Worm (Caenorhabditis elegans): Measurements from ENCODE around the gene F09E10.1.

F09E10.1 gene

ce11 chrX:1502490-1502889 lies at the start of gene F09E10.1:
F09E10.1 (plus strand) TSS chrX:1502790.
- TF ChIP-seq dao-5 (tag; optimal IDR thresholded peaks at IDR 0.05): no peak
- no peak for TF ChIP-seq W03F9.2 (tag; optimal IDR thresholded peaks at IDR 0.05)
- TF ChIP-seq him-1 (tag; optimal IDR thresholded peaks at IDR 0.05): no peak

ce11 chrX:1453770-1454169 lies 48.8 kb upstream of the F09E10.1 start, which contains the start of gene cebp-1:
cebp-1 (minus strand) TSS chrX:1453868.
- TF ChIP-seq W03F9.2 (tag; optimal IDR thresholded peaks at IDR 0.05) (peak; percentile 39), dao-5 (tag; optimal IDR thresholded peaks at IDR 0.05) (no peak), him-1 (tag; optimal IDR thresholded peaks at IDR 0.05) (no peak)

DNA sequence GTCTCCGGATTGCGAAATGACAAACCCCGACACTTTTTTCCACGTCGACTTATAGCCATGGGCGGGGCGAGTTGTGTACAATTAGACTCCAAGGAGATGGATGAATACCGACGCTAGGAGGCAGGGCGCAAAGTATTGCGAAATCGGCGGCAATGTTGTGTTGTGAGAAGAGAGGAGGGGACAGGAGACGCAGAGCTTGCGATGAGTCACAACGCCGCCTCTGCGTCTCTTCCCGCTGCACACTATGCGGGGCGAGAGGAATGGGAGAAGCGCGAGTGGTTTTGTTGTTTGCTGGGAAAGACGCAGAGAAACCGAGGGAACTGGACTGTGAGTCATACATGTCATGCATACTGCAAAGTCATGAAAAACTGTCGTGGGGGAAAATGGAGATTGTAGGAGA lies 48.2 kb upstream of the F09E10.1 start:
- TF ChIP-seq him-1 (tag; optimal IDR thresholded peaks at IDR 0.05) (peak; percentile 56), dao-5 (tag; optimal IDR thresholded peaks at IDR 0.05) (peak; percentile 11), W03F9.2 (tag; optimal IDR thresholded peaks at IDR 0.05) (peak; percentile 30)

DNA sequence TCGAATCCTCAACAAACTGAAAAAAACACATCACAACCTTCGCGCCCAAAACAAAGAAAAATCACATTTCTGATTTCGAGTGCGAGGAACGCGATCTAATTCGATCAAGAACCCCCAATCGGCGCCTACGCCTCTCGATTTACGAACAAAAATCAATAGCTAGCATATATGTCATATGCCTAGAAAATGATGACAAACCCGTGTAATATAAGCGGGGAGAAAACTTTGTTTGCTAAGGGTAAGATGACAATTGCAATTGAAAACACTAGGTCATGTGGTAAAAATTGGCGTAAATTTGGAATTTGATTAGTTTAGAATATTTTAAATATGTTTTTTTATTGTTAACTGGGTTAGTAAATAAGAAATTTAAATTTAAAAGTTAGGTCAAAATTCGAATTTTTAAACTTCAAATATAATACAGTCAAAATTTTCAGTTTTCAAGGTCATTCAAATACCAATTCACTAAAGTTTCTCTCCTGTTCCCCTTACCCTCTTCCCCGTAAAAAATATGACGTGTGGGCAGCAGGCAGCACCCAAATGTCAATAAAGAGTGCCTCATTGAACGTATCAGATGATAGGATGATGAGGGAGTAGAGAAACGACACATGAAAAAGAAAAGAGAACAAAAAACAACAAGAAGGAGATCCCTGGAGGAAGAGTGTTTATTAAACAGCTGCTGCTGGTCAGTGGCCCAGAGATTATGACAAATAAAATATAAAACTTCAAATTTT lies 46.1 kb upstream of the F09E10.1 start:
- TF ChIP-seq him-1 (tag; optimal IDR thresholded peaks at IDR 0.05): no peak
- TF ChIP-seq W03F9.2 (tag; optimal IDR thresholded peaks at IDR 0.05): peak; percentile 27

DNA sequence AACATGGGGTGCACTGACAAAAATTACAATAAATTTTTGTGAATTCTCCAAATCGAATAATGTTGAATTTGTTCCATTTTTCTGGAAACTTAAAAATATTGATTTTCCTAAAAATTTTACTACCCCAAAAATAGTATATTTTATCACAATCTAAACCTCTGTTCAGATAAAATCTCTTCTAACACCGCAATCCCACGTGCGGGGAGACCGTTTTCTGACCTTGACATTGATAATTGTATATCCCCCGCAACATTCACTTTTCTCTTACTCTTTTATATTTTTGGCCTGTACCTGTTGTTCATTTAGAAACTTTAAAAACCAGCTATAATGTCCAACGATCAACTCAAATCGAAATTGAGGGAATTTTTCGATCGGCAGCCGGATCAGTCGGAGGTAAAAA lies 43.8 kb upstream of the F09E10.1 start, which contains the start of gene D1005.2:
D1005.2 (plus strand) TSS at position 230 of the 400 bp plus-strand sequence.
- no peak for TF ChIP-seq W03F9.2 (tag; optimal IDR thresholded peaks at IDR 0.05)
- no peak for TF ChIP-seq him-1 (tag; optimal IDR thresholded peaks at IDR 0.05)
- no peak for TF ChIP-seq dao-5 (tag; optimal IDR thresholded peaks at IDR 0.05)

DNA sequence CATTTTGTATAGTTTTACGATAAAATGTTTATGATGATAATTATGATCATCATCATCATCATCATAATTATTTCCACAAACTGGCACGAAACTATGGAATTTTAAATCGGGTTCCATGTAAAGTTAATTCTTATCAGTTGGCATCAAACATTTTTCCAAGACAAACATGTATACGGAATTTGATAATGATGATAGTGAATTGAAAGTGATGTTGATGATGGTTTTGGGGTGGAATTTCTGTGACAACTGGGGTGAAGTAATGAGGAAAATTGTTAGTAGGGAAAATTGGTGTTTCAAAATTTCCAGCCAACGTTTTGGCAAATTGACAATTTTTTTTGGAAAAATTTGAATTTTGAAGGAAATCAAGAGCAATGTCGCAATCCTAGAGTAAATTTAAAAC lies 42.8 kb upstream of the F09E10.1 start:
- TF ChIP-seq him-1 (tag; optimal IDR thresholded peaks at IDR 0.05) (no peak), dao-5 (tag; optimal IDR thresholded peaks at IDR 0.05) (no peak), W03F9.2 (tag; optimal IDR thresholded peaks at IDR 0.05) (no peak)

DNA sequence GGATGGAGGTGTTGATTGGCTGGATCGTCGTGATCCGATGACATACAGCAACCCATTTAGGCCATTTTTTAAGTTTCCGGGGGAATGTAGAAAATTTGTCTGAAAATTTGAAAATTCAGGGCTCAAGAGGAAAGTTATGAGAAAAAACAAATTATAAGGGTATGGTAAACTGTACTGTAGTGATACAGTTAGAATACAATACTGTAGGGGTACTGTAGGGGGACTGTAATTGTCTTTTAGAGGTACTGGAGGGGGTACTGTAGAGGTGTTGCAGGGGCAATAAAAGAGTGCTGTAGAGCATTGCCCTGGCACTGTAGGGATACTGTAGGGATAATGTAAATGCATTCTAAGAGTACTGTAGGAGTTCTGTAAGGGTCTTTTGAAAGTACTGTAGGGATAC lies 37.9 kb upstream of the F09E10.1 start, which contains the start of gene D1005.6:
D1005.6 (minus strand) TSS at position 101 of the 400 bp plus-strand sequence.
- TF ChIP-seq him-1 (tag; optimal IDR thresholded peaks at IDR 0.05) (no peak), W03F9.2 (tag; optimal IDR thresholded peaks at IDR 0.05) (no peak), dao-5 (tag; optimal IDR thresholded peaks at IDR 0.05) (no peak)

DNA sequence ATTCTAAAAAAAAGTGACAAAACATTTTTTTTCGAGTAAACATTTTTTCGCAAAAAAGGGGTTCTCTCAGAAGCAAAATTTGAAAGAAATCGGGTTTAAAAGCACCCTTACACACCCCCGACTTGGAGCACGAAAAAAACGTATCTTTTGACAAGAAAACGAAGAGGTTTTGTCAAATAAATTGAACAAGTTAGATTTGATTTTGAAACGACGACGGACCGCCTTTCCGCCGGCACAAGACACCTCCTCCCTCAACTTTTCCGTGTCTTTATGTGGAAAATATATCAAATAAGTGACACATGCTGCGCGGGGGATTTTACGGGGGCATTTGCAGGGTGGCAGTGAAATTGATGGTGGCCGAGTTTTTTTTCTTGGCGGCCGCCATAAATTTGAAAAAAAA lies 34.5 kb upstream of the F09E10.1 start:
- TF ChIP-seq W03F9.2 (tag; optimal IDR thresholded peaks at IDR 0.05): no peak
- TF ChIP-seq dao-5 (tag; optimal IDR thresholded peaks at IDR 0.05): no peak
- TF ChIP-seq him-1 (tag; optimal IDR thresholded peaks at IDR 0.05): no peak

- TF ChIP-seq W03F9.2 (tag; optimal IDR thresholded peaks at IDR 0.05): no peak
- TF ChIP-seq him-1 (tag; optimal IDR thresholded peaks at IDR 0.05): no peak
- TF ChIP-seq dao-5 (tag; optimal IDR thresholded peaks at IDR 0.05): no peak
These were observed 31.4 kb upstream of the F09E10.1 start for ce11 chrX:1471232-1471631.

- TF ChIP-seq him-1 (tag; optimal IDR thresholded peaks at IDR 0.05): no peak
- TF ChIP-seq W03F9.2 (tag; optimal IDR thresholded peaks at IDR 0.05): no peak
- no peak for TF ChIP-seq dao-5 (tag; optimal IDR thresholded peaks at IDR 0.05)
These were observed 29.7 kb upstream of the F09E10.1 start, which contains the start of gene D1005.5 for ce11 chrX:1472880-1473279. D1005.5 (minus strand) TSS chrX:1472980.

ce11 chrX:1473794-1474193 lies 28.8 kb upstream of the F09E10.1 start:
- no peak for TF ChIP-seq him-1 (tag; optimal IDR thresholded peaks at IDR 0.05)
- TF ChIP-seq dao-5 (tag; optimal IDR thresholded peaks at IDR 0.05): no peak
- no peak for TF ChIP-seq W03F9.2 (tag; optimal IDR thresholded peaks at IDR 0.05)

ce11 chrX:1476005-1476404 lies 26.6 kb upstream of the F09E10.1 start:
- TF ChIP-seq dao-5 (tag; optimal IDR thresholded peaks at IDR 0.05): no peak
- no peak for TF ChIP-seq him-1 (tag; optimal IDR thresholded peaks at IDR 0.05)
- no peak for TF ChIP-seq W03F9.2 (tag; optimal IDR thresholded peaks at IDR 0.05)

DNA sequence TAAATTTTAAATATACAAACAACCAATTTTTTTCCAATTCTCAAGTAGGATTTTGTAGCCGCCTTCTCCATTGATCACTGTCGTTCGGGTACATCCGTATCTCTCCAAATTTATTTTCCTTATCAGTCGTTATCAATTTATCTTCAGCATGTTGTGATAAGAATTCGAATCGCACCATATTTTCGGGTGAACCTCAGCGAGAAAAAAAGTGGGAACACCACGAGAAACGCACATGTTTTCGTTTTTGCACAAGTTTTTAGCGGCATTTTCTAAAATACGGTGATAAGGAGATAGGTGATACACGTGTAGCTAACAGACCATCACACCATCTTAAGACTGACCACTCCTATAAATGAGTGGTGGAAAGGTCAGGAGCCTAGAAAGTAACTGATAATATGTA lies 24.7 kb upstream of the F09E10.1 start:
- TF ChIP-seq W03F9.2 (tag; optimal IDR thresholded peaks at IDR 0.05) (no peak), dao-5 (tag; optimal IDR thresholded peaks at IDR 0.05) (no peak), him-1 (tag; optimal IDR thresholded peaks at IDR 0.05) (no peak)

DNA sequence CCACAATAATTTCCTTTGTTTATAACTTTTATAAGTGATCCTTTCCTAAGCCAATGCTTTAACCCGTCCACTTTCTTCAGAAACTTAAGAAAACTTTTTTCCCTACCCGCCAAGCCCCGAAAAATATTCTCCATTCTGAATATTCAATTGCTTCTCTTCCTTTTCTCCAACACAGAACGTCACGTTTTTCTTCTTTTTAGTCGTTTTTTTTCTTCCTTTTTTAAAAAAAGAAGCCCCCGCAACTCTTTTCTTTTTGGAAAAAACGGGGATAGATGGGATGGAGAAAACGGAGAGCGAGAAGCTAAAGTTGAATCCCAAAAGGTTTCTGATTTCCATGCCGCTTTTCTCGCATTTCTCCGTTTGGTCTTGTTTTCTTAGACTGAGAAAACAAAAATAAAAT lies 24.0 kb upstream of the F09E10.1 start:
- TF ChIP-seq him-1 (tag; optimal IDR thresholded peaks at IDR 0.05) (no peak), W03F9.2 (tag; optimal IDR thresholded peaks at IDR 0.05) (no peak), dao-5 (tag; optimal IDR thresholded peaks at IDR 0.05) (no peak)

ce11 chrX:1479190-1479589 lies 23.4 kb upstream of the F09E10.1 start, which contains the start of gene acly-1:
acly-1 (plus strand) TSS chrX:1479542.
- TF ChIP-seq him-1 (tag; optimal IDR thresholded peaks at IDR 0.05): no peak
- TF ChIP-seq W03F9.2 (tag; optimal IDR thresholded peaks at IDR 0.05): no peak
- TF ChIP-seq dao-5 (tag; optimal IDR thresholded peaks at IDR 0.05): no peak

All from whole organism, L4/young adult.